Worm (Caenorhabditis elegans) whole organism, late embryonic: Measurements from ENCODE around the gene ZK1240.5.

Experiments
- K09A11.1 ChIP-seq: sonication (generic microtip); optimal IDR thresholded peaks from 2 replicates; lab custom pipeline; 2017; ENCODE audit warnings: antibody characterized with exemption, mild to moderate bottlenecking, missing genetic modification characterization, missing compliant biosample characterization; ENCODE audit not compliant: insufficient read depth
- T23F11.4 ChIP-seq: fragments of 200-800 bp; sonication (Bioruptor generic); optimal IDR thresholded peaks from 2 replicates; lab custom pipeline; 2018; ENCODE audit warnings: mild to moderate bottlenecking, missing genetic modification characterization, missing compliant biosample characterization
- ahr-1 ChIP-seq: sonication (generic microtip); optimal IDR thresholded peaks from 2 replicates; lab custom pipeline; 2016; ENCODE audit warnings: missing genetic modification characterization, missing compliant biosample characterization
- ceh-6 ChIP-seq: fragments of 200-800 bp; sonication (Bioruptor generic); optimal IDR thresholded peaks from 2 replicates; lab custom pipeline; 2018; ENCODE audit warnings: mild to moderate bottlenecking, missing genetic modification characterization, missing compliant biosample characterization
- dve-1 ChIP-seq: sonication (generic microtip); optimal IDR thresholded peaks from 2 replicates; lab custom pipeline; 2017; ENCODE audit warnings: antibody characterized with exemption, mild to moderate bottlenecking, missing genetic modification characterization, missing compliant biosample characterization
- elt-2 ChIP-seq: sonication (generic microtip); optimal IDR thresholded peaks from 2 replicates; lab custom pipeline; 2016; ENCODE audit warnings: missing genetic modification reagents, missing genetic modification characterization, missing compliant biosample characterization
- nhr-11 ChIP-seq: fragments of 150-350 bp; optimal IDR thresholded peaks from 2 replicates; lab custom pipeline; 2014; ENCODE audit warnings: missing biosample characterization, missing genetic modification characterization
- nhr-232 ChIP-seq: sonication (generic microtip); optimal IDR thresholded peaks from 2 replicates; lab custom pipeline; 2016; ENCODE audit warnings: missing genetic modification characterization, missing compliant biosample characterization
- pha-4 ChIP-seq: fragments of 150-350 bp; optimal IDR thresholded peaks from 2 replicates; lab custom pipeline; 2018; ENCODE audit warnings: missing biosample characterization, missing genetic modification reagents, missing genetic modification characterization
- rnt-1 ChIP-seq: sonication (generic microtip); optimal IDR thresholded peaks from 2 replicates; lab custom pipeline; 2016; ENCODE audit warnings: missing genetic modification characterization, missing compliant biosample characterization
- sox-2 ChIP-seq: fragments of 200-800 bp; sonication (Bioruptor generic); IDR thresholded peaks from 2 replicates; pipeline ENCODE4 v1.3.6; 2022; ENCODE audit warnings: missing genetic modification reagents, missing genetic modification characterization, missing compliant biosample characterization

- TF ChIP-seq nhr-232 (tag; lab: Kevin White, UChicago) (no peak), ceh-6 (GFP tag; lab: Kevin White, UChicago) (no peak), pha-4 (tag; lab: Kevin White, UChicago) (no peak), K09A11.1 (tag; lab: Kevin White, UChicago) (no peak), T23F11.4 (GFP tag; lab: Kevin White, UChicago) (no peak), ahr-1 (tag; lab: Kevin White, UChicago) (no peak), dve-1 (tag; lab: Kevin White, UChicago) (no peak), elt-2 (tag; lab: Kevin White, UChicago) (no peak), rnt-1 (tag; lab: Kevin White, UChicago) (no peak), nhr-11 (tag; lab: Kevin White, UChicago) (no peak), sox-2 (GFP tag; lab: Robert Waterston, UW) (no peak)
These were observed 21.9 kb downstream of the ZK1240.5 start, which contains the start of gene fbxc-25 for ce11 chrII:2295817-2296315.
